Fruit fly (Drosophila melanogaster) whole organism, embryonic: ENCODE data around the gene msd1.

Source experiments
- B-H2 ChIP-seq: fragments of 200-800 bp; sonication (Bioruptor generic); optimal IDR thresholded peaks from 2 replicates; lab custom pipeline; 2018; ENCODE audit warnings: missing biosample characterization, mild to moderate bottlenecking, missing genetic modification characterization
- CG12071 ChIP-seq: fragments of 200-800 bp; sonication (Bioruptor generic); optimal IDR thresholded peaks from 3 replicates; lab custom pipeline; 2018; ENCODE audit warnings: missing biosample characterization, mild to moderate bottlenecking, missing genetic modification characterization
- CG13287 ChIP-seq: fragments of 200-800 bp; sonication (Bioruptor generic); IDR thresholded peaks from 2 replicates; pipeline ENCODE4 v1.3.6; 2022; ENCODE audit warnings: missing biosample characterization, missing genetic modification characterization; ENCODE audit not compliant: partially characterized antibody
- CG1603 ChIP-seq: fragments of 200-800 bp; sonication (Bioruptor generic); optimal IDR thresholded peaks from 2 replicates; lab custom pipeline; 2019; ENCODE audit warnings: missing biosample characterization, mild to moderate bottlenecking, missing genetic modification characterization, moderate library complexity
- CG3838 ChIP-seq: fragments of 200-800 bp; sonication (Bioruptor generic); optimal IDR thresholded peaks from 3 replicates; lab custom pipeline; 2016; ENCODE audit warnings: missing biosample characterization, missing genetic modification characterization
- Doc3 ChIP-seq: fragments of 200-800 bp; sonication (Bioruptor generic); IDR thresholded peaks from 3 replicates; pipeline ENCODE4 v1.3.6; 2022; ENCODE audit warnings: missing biosample characterization, missing genetic modification characterization; ENCODE audit not compliant: partially characterized antibody
- Sry-β ChIP-seq: fragments of 200-800 bp; sonication (Bioruptor generic); optimal IDR thresholded peaks from 2 replicates; lab custom pipeline; 2018; ENCODE audit warnings: missing biosample characterization, mild to moderate bottlenecking, missing genetic modification characterization, moderate library complexity
- gfzf ChIP-seq: fragments of 200-800 bp; sonication (Bioruptor generic); optimal IDR thresholded peaks from 2 replicates; lab custom pipeline; 2016; ENCODE audit warnings: missing biosample characterization, mild to moderate bottlenecking, missing genetic modification characterization, moderate library complexity
- kah ChIP-seq: fragments of 200-800 bp; sonication (Bioruptor generic); optimal IDR thresholded peaks from 2 replicates; lab custom pipeline; 2018; ENCODE audit warnings: missing biosample characterization, mild to moderate bottlenecking, missing genetic modification characterization
- mld ChIP-seq: fragments of 200-800 bp; sonication (Bioruptor generic); IDR thresholded peaks from 3 replicates; pipeline ENCODE4 v1.3.6; 2022; ENCODE audit warnings: missing biosample characterization, missing genetic modification characterization; ENCODE audit not compliant: partially characterized antibody
- zf30C ChIP-seq: fragments of 200-800 bp; sonication (Bioruptor generic); optimal IDR thresholded peaks from 3 replicates; lab custom pipeline; 2018; ENCODE audit warnings: missing biosample characterization, mild to moderate bottlenecking, missing genetic modification characterization

DNA sequence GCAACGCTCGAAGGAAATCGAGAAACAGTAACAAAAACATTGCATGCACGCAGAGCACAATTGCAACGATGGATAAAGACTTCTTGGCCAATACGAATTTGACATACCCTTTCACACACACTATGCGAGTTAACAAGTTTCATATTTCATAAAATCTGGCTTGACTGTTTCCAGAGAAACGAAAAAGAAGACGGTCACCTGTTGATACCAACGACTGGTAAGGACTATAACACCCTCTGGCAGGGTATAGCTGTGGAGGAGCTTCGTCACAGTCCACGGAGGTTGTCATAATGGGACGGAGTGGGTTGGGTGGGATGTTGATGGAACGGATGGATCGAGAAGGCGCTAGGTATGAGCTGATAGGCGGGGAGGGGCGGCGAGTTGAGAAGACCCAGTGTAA, 16.7 kb downstream of the msd1 start:
- TF ChIP-seq CG12071: no peak
- no peak for TF ChIP-seq Doc3 (GFP tag; lab: Robert Waterston, UW)
- TF ChIP-seq CG3838: no peak
- TF ChIP-seq B-H2: no peak
- TF ChIP-seq gfzf: no peak
- peak; percentile 23 for TF ChIP-seq CG1603 (tag; lab: Kevin White, UChicago)
- TF ChIP-seq mld: no peak
- TF ChIP-seq kah (GFP tag; lab: Kevin White, UChicago): no peak
- no peak for TF ChIP-seq Sry-β (GFP tag; lab: Kevin White, UChicago)
- no peak for TF ChIP-seq CG13287
- no peak for TF ChIP-seq zf30C (GFP tag; lab: Kevin White, UChicago)
